Fruit fly (Drosophila melanogaster): ENCODE results near the gene msn.

DNA sequence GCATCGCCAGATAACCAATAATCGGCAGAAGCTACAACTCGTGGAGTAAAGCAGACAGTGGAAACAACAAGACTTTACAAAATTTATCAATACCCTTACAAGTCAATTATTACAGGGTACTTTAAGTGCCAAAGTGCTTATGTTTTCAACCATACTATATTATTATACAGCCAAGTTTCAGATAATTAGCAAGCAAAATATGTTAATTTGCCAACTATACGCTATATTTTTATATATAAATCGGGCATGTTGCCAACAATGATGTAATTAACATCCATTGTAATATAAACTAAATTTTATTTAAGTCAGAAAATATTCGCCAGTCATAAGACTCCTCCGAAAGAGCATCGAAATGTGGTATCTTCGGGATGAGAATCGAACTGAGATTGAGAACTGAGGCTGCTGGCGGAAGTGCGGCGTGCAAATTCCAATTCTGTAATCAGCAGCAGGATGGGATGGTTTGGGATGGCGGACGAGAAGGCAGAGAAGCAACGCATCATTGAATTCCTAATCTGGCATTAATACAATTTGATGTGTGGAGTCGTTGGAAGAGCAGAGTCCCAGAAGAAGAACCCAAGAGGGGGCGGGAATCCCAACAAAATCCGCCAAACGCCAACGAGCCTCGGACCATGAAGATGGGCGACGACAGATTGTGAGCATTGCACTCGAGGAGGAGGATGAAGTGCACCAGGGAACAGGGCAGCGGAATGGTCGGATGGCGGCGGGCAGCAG lies 53.2 kb downstream of the msn start:
- no peak for TF ChIP-seq Myc (optimal IDR thresholded peaks at IDR 0.05)
- TF ChIP-seq h (optimal IDR thresholded peaks at IDR 0.05): no peak
- no peak for TF ChIP-seq psq (optimal IDR thresholded peaks at IDR 0.05)
- no peak for TF ChIP-seq insv (optimal IDR thresholded peaks at IDR 0.05)
